Fruit fly (Drosophila melanogaster) whole organism, embryonic: ENCODE data around the gene Teh1.
A peak's percentile ranks its signal among the peaks of the same experiment; 100 is the strongest.

Source experiments
- Adf1 ChIP-seq: fragments of 200-800 bp; sonication (Bioruptor generic); IDR thresholded peaks from 2 replicates; pipeline ENCODE4 v1.3.6; 2022; ENCODE audit warnings: missing biosample characterization, missing genetic modification characterization
- Antp ChIP-seq: fragments of 200-800 bp; sonication (Bioruptor generic); optimal IDR thresholded peaks from 3 replicates; lab custom pipeline; 2016; ENCODE audit warnings: missing biosample characterization, missing genetic modification characterization
- CG10654 ChIP-seq: fragments of 200-800 bp; sonication (Bioruptor generic); optimal IDR thresholded peaks from 2 replicates; lab custom pipeline; 2016; ENCODE audit warnings: missing biosample characterization, missing genetic modification characterization
- CG11247 ChIP-seq: fragments of 200-800 bp; sonication (Bioruptor generic); IDR thresholded peaks from 2 replicates; pipeline ENCODE4 v1.3.6; 2022; ENCODE audit warnings: missing biosample characterization, missing genetic modification characterization
- CG11456 ChIP-seq: fragments of 200-800 bp; sonication (Bioruptor generic); IDR thresholded peaks from 3 replicates; pipeline ENCODE4 v1.3.6; 2022; ENCODE audit warnings: missing biosample characterization, missing genetic modification characterization
- CG12659 ChIP-seq: fragments of 200-800 bp; sonication (Bioruptor generic); optimal IDR thresholded peaks from 3 replicates; lab custom pipeline; 2017; ENCODE audit warnings: mild to moderate bottlenecking, missing biosample characterization, missing genetic modification reagents, missing genetic modification characterization
- CG12769 ChIP-seq: fragments of 200-800 bp; sonication (Bioruptor generic); optimal IDR thresholded peaks from 2 replicates; lab custom pipeline; 2019; ENCODE audit warnings: missing biosample characterization, mild to moderate bottlenecking, missing genetic modification characterization, moderate library complexity
- CG13624 ChIP-seq: fragments of 200-800 bp; sonication (Bioruptor generic); optimal IDR thresholded peaks from 2 replicates; lab custom pipeline; 2016; ENCODE audit warnings: missing biosample characterization, missing genetic modification characterization
- CG14965 ChIP-seq: fragments of 200-800 bp; sonication (Bioruptor generic); optimal IDR thresholded peaks from 2 replicates; lab custom pipeline; 2016; ENCODE audit warnings: missing biosample characterization, missing genetic modification characterization, borderline replicate concordance
- CG16813 ChIP-seq: fragments of 200-800 bp; sonication (Bioruptor generic); IDR thresholded peaks from 3 replicates; pipeline ENCODE4 v1.3.6; 2022; ENCODE audit warnings: missing biosample characterization, missing genetic modification characterization; ENCODE audit not compliant: partially characterized antibody
- CG18764 ChIP-seq: fragments of 200-800 bp; sonication (Bioruptor generic); optimal IDR thresholded peaks from 3 replicates; lab custom pipeline; 2016; ENCODE audit warnings: missing biosample characterization, missing genetic modification characterization
- CG2120 ChIP-seq: fragments of 200-800 bp; sonication (Bioruptor generic); optimal IDR thresholded peaks from 3 replicates; lab custom pipeline; 2016; ENCODE audit warnings: missing biosample characterization, missing genetic modification characterization
- CG2199 ChIP-seq: fragments of 200-800 bp; sonication (Bioruptor generic); IDR thresholded peaks from 3 replicates; pipeline ENCODE4 v1.3.6; 2022; ENCODE audit warnings: missing biosample characterization, missing genetic modification characterization
- CG31365 ChIP-seq: fragments of 200-800 bp; sonication (Bioruptor generic); optimal IDR thresholded peaks from 2 replicates; lab custom pipeline; 2018; ENCODE audit warnings: missing biosample characterization, mild to moderate bottlenecking, missing genetic modification characterization
- CG3163 ChIP-seq: fragments of 200-800 bp; sonication (Bioruptor generic); optimal IDR thresholded peaks from 3 replicates; lab custom pipeline; 2016; ENCODE audit warnings: missing biosample characterization, missing genetic modification characterization
- CG3281 ChIP-seq: fragments of 200-800 bp; sonication (Bioruptor generic); optimal IDR thresholded peaks from 3 replicates; lab custom pipeline; 2017; ENCODE audit warnings: missing biosample characterization, mild to moderate bottlenecking, missing genetic modification characterization
- CG3407 ChIP-seq: fragments of 200-800 bp; sonication (Bioruptor generic); optimal IDR thresholded peaks from 2 replicates; lab custom pipeline; 2018; ENCODE audit warnings: missing biosample characterization, mild to moderate bottlenecking, missing genetic modification characterization
- CG4707 ChIP-seq: fragments of 200-800 bp; sonication (Bioruptor generic); optimal IDR thresholded peaks from 2 replicates; lab custom pipeline; 2018; ENCODE audit warnings: missing biosample characterization, mild to moderate bottlenecking, missing genetic modification characterization, moderate library complexity
- CG7745 ChIP-seq: fragments of 200-800 bp; sonication (Bioruptor generic); optimal IDR thresholded peaks from 2 replicates; lab custom pipeline; 2018; ENCODE audit warnings: missing biosample characterization, mild to moderate bottlenecking, missing genetic modification characterization, moderate library complexity
- CG7987 ChIP-seq: fragments of 200-800 bp; sonication (Bioruptor generic); optimal IDR thresholded peaks from 2 replicates; lab custom pipeline; 2018; ENCODE audit warnings: missing biosample characterization, mild to moderate bottlenecking, missing genetic modification characterization, moderate library complexity
- CG8388 ChIP-seq: fragments of 200-800 bp; sonication (Bioruptor generic); optimal IDR thresholded peaks from 2 replicates; lab custom pipeline; 2019; ENCODE audit warnings: missing biosample characterization, mild to moderate bottlenecking, missing genetic modification characterization, moderate library complexity
- CG8765 ChIP-seq: fragments of 200-800 bp; sonication (Bioruptor generic); IDR thresholded peaks from 2 replicates; pipeline ENCODE4 v1.3.6; 2022; ENCODE audit warnings: missing biosample characterization, missing genetic modification characterization
- CG9817 ChIP-seq: fragments of 200-800 bp; sonication (Bioruptor generic); optimal IDR thresholded peaks from 2 replicates; lab custom pipeline; 2018; ENCODE audit warnings: missing biosample characterization, mild to moderate bottlenecking, missing genetic modification characterization, moderate library complexity
- CG9876 ChIP-seq: fragments of 200-800 bp; sonication (Bioruptor generic); optimal IDR thresholded peaks from 2 replicates; lab custom pipeline; 2016; ENCODE audit warnings: missing biosample characterization, missing genetic modification characterization
- Camta ChIP-seq: fragments of 200-800 bp; sonication (Bioruptor generic); optimal IDR thresholded peaks from 2 replicates; lab custom pipeline; 2016; ENCODE audit warnings: missing biosample characterization, missing genetic modification characterization
- Drgx ChIP-seq: fragments of 200-800 bp; sonication (Bioruptor generic); IDR thresholded peaks from 2 replicates; pipeline ENCODE4 v1.3.6; 2022; ENCODE audit warnings: missing biosample characterization, missing genetic modification characterization
- E2f2 ChIP-seq: fragments of 200-800 bp; sonication (Bioruptor generic); IDR thresholded peaks from 2 replicates; pipeline ENCODE4 v1.3.6; 2022; ENCODE audit warnings: missing biosample characterization, missing genetic modification characterization
- Fer1 ChIP-seq: fragments of 200-800 bp; sonication (Bioruptor generic); optimal IDR thresholded peaks from 2 replicates; lab custom pipeline; 2017; ENCODE audit warnings: missing biosample characterization, mild to moderate bottlenecking, missing genetic modification characterization
- Hr39 ChIP-seq: fragments of >200 bp; optimal IDR thresholded peaks from 2 replicates; lab custom pipeline; 2017
- MTF-1 ChIP-seq: fragments of 200-800 bp; sonication (Bioruptor generic); optimal IDR thresholded peaks from 2 replicates; lab custom pipeline; 2018; ENCODE audit warnings: missing biosample characterization, mild to moderate bottlenecking, missing genetic modification characterization, borderline replicate concordance
- Pdp1 ChIP-seq, 2 experiments: fragments of 200-800 bp; sonication (Bioruptor generic); optimal IDR thresholded peaks; 3 replicates each; lab custom pipeline; 2016; ENCODE audit warnings: missing biosample characterization in 2 of 2, missing genetic modification characterization in 2 of 2, mild to moderate bottlenecking in 1 of 2, moderate library complexity in 1 of 2
- Stat92E ChIP-seq, 3 experiments: fragments of >200 bp in 2 of 3; fragments of 200-800 bp in 1 of 3; sonication (Bioruptor generic) in 1 of 3; optimal IDR thresholded peaks; 2 replicates each; lab custom pipeline; 2017 to 2019; ENCODE audit warnings: missing biosample characterization in 3 of 3, missing genetic modification characterization in 3 of 3, mild to moderate bottlenecking in 1 of 3, moderate library complexity in 1 of 3
- Trl ChIP-seq, 3 experiments: fragments of >200 bp in 2 of 3; fragments of 200-800 bp in 1 of 3; sonication (Bioruptor generic) in 1 of 3; optimal IDR thresholded peaks; 2 replicates in 1 of 3; 3 replicates in 2 of 3; lab custom pipeline; 2016 to 2017; ENCODE audit warnings: missing biosample characterization in 1 of 3, missing genetic modification characterization in 1 of 3
- Vsx1 ChIP-seq: fragments of 200-800 bp; sonication (Bioruptor generic); optimal IDR thresholded peaks from 2 replicates; lab custom pipeline; 2017; ENCODE audit warnings: missing biosample characterization, mild to moderate bottlenecking, missing genetic modification characterization, missing genetic modification reagents
- cas ChIP-seq: fragments of 200-800 bp; sonication (Bioruptor generic); IDR thresholded peaks from 2 replicates; pipeline ENCODE4 v1.3.6; 2022; ENCODE audit warnings: missing biosample characterization, missing genetic modification characterization
- chm ChIP-seq: fragments of 200-800 bp; sonication (Bioruptor generic); IDR thresholded peaks from 2 replicates; pipeline ENCODE4 v1.3.6; 2022; ENCODE audit warnings: missing biosample characterization, missing genetic modification characterization
- disco-r ChIP-seq: fragments of 200-800 bp; sonication (Bioruptor generic); optimal IDR thresholded peaks from 2 replicates; lab custom pipeline; 2016; ENCODE audit warnings: missing biosample characterization, missing genetic modification characterization
- emc ChIP-seq: fragments of 200-800 bp; sonication (Bioruptor generic); optimal IDR thresholded peaks from 2 replicates; lab custom pipeline; 2016; ENCODE audit warnings: missing biosample characterization, missing genetic modification characterization
- exex ChIP-seq: fragments of 200-800 bp; sonication (Bioruptor generic); optimal IDR thresholded peaks from 4 replicates; lab custom pipeline; 2018; ENCODE audit warnings: missing biosample characterization, mild to moderate bottlenecking, missing genetic modification characterization, moderate library complexity
- fd96Cb ChIP-seq: fragments of 200-800 bp; sonication (Bioruptor generic); optimal IDR thresholded peaks from 2 replicates; lab custom pipeline; 2018; ENCODE audit warnings: missing biosample characterization, mild to moderate bottlenecking, missing genetic modification characterization, moderate library complexity
- ftz-f1 ChIP-seq: fragments of 200-800 bp; sonication (Bioruptor generic); optimal IDR thresholded peaks from 2 replicates; lab custom pipeline; 2016; ENCODE audit warnings: missing biosample characterization, missing genetic modification characterization
- gce ChIP-seq: fragments of 200-800 bp; sonication (Bioruptor generic); IDR thresholded peaks from 3 replicates; pipeline ENCODE4 v1.3.6; 2022; ENCODE audit warnings: missing biosample characterization, missing genetic modification characterization
- gt ChIP-seq: fragments of 200-800 bp; sonication (Bioruptor generic); IDR thresholded peaks from 2 replicates; pipeline ENCODE4 v1.3.6; 2022; ENCODE audit warnings: missing biosample characterization, missing genetic modification characterization
- hbn ChIP-seq: fragments of 200-800 bp; sonication (Bioruptor generic); IDR thresholded peaks from 2 replicates; pipeline ENCODE4 v1.3.6; 2022; ENCODE audit warnings: missing biosample characterization, missing genetic modification characterization; ENCODE audit not compliant: partially characterized antibody
- her ChIP-seq: fragments of 200-800 bp; sonication (Bioruptor generic); optimal IDR thresholded peaks from 2 replicates; lab custom pipeline; 2016; ENCODE audit warnings: missing biosample characterization, missing genetic modification characterization
- run ChIP-seq: fragments of 200-800 bp; sonication (Bioruptor generic); optimal IDR thresholded peaks from 3 replicates; lab custom pipeline; 2018; ENCODE audit warnings: missing biosample characterization, mild to moderate bottlenecking, missing genetic modification characterization
- salm ChIP-seq: fragments of 200-800 bp; sonication (Bioruptor generic); optimal IDR thresholded peaks from 2 replicates; lab custom pipeline; 2018; ENCODE audit warnings: missing biosample characterization, mild to moderate bottlenecking, missing genetic modification characterization
- sens-2 ChIP-seq: fragments of 200-800 bp; sonication (Bioruptor generic); IDR thresholded peaks from 2 replicates; pipeline ENCODE4 v1.3.6; 2022; ENCODE audit warnings: missing biosample characterization, missing genetic modification characterization
- seq ChIP-seq: fragments of 200-800 bp; sonication (Bioruptor generic); IDR thresholded peaks from 2 replicates; pipeline ENCODE4 v1.3.6; 2022; ENCODE audit warnings: missing biosample characterization, missing genetic modification characterization
- toy ChIP-seq: fragments of 200-800 bp; sonication (Bioruptor generic); IDR thresholded peaks from 2 replicates; pipeline ENCODE4 v1.3.6; 2022; ENCODE audit warnings: missing biosample characterization, missing genetic modification characterization
- usp ChIP-seq: fragments of >200 bp; optimal IDR thresholded peaks from 2 replicates; lab custom pipeline; 2017; ENCODE audit warnings: missing biosample characterization, missing genetic modification characterization

Teh1 gene

dm6 chr3R:9891527-9891926 lies 23.6 kb upstream of the Teh1 start (continued):
- TF ChIP-seq E2f2 (GFP tag; lab: Robert Waterston, UW) = peak; percentile 10; the same call in 1 of the 2 replicates
- no peak for TF ChIP-seq CG3407 (GFP tag; lab: Kevin White, UChicago)
- peak; percentile 56 for TF ChIP-seq CG12769 (tag; lab: Kevin White, UChicago)
- TF ChIP-seq sens-2 (GFP tag; lab: Robert Waterston, UW) = no peak
- no peak for TF ChIP-seq seq (GFP tag; lab: Robert Waterston, UW)
- TF ChIP-seq chm = 0 out of 2 replicates have a peak, but pooled peaks have one; percentile 25
- no peak for TF ChIP-seq CG16813
- TF ChIP-seq CG13624 (GFP tag; lab: Kevin White, UChicago) = no peak
- TF ChIP-seq CG3281 = peak; percentile 8
- peak in 1 of 2 experiments; percentile 24 for TF ChIP-seq Pdp1 (GFP tag; optimal IDR thresholded peaks at IDR 0.05; lab: Kevin White, UChicago)
- TF ChIP-seq Antp (GFP tag; lab: Kevin White, UChicago) = no peak
- no peak for TF ChIP-seq CG9817
- no peak for TF ChIP-seq CG14965
- TF ChIP-seq Vsx1 (GFP tag; lab: Kevin White, UChicago) = peak; percentile 47
- TF ChIP-seq Fer1 (GFP tag; lab: Kevin White, UChicago) = peak; percentile 44
- TF ChIP-seq CG8765 = no peak
- peak; percentile 7 for TF ChIP-seq exex (tag; lab: Kevin White, UChicago)
- no peak for TF ChIP-seq disco-r (GFP tag; lab: Kevin White, UChicago)
- TF ChIP-seq fd96Cb (tag; lab: Kevin White, UChicago) = no peak
- no peak for TF ChIP-seq her (GFP tag; lab: Kevin White, UChicago)
- peak; percentile 54; the same call in 1 of the 3 replicates for TF ChIP-seq CG2199 (GFP tag; lab: Robert Waterston, UW)
- TF ChIP-seq CG12659 (GFP tag; lab: Kevin White, UChicago) = no peak
- peak; percentile 23 for TF ChIP-seq CG8388 (GFP tag; lab: Kevin White, UChicago)
- no peak for TF ChIP-seq Drgx (GFP tag; lab: Robert Waterston, UW)
- TF ChIP-seq CG11247 = no peak
- TF ChIP-seq MTF-1 = peak; percentile 26
- no peak for TF ChIP-seq CG4707 (GFP tag; lab: Kevin White, UChicago)
- TF ChIP-seq gt (GFP tag; lab: Robert Waterston, UW) = no peak
- TF ChIP-seq CG7745 (tag; lab: Kevin White, UChicago) = no peak
- no peak for TF ChIP-seq CG10654 (GFP tag; lab: Kevin White, UChicago)
- no peak for TF ChIP-seq Stat92E (GFP tag; optimal IDR thresholded peaks at IDR 0.05; lab: Kevin White, UChicago)
- TF ChIP-seq CG3163 (GFP tag; lab: Kevin White, UChicago) = no peak
- no peak for TF ChIP-seq usp
- no peak for TF ChIP-seq CG9876 (GFP tag; lab: Kevin White, UChicago)
- no peak for TF ChIP-seq salm (tag; lab: Kevin White, UChicago)
- peak; percentile 58 for TF ChIP-seq run (tag; lab: Kevin White, UChicago)
- no peak for TF ChIP-seq CG18764 (GFP tag; lab: Kevin White, UChicago)
- TF ChIP-seq Trl (optimal IDR thresholded peaks at IDR 0.05; lab: Kevin White, UChicago) = no peak
- TF ChIP-seq Trl (GFP tag; optimal IDR thresholded peaks at IDR 0.05; lab: Kevin White, UChicago) = no peak
- TF ChIP-seq Camta (GFP tag; lab: Kevin White, UChicago) = no peak
- TF ChIP-seq toy (GFP tag; lab: Robert Waterston, UW) = 0 out of 2 replicates have a peak, but pooled peaks have one; percentile 12
- peak; percentile 55 for TF ChIP-seq Adf1 (GFP tag; lab: Robert Waterston, UW)
- no peak for TF ChIP-seq cas
- 0 out of 3 replicates have a peak, but pooled peaks have one; percentile 12 for TF ChIP-seq CG11456 (GFP tag; lab: Robert Waterston, UW)
- no peak for TF ChIP-seq Hr39
- TF ChIP-seq hbn = no peak
- TF ChIP-seq ftz-f1 = peak; percentile 50
- TF ChIP-seq emc (GFP tag; lab: Kevin White, UChicago) = no peak
- no peak for TF ChIP-seq gce (GFP tag; lab: Robert Waterston, UW)
- TF ChIP-seq CG31365 (tag; lab: Kevin White, UChicago) = no peak
- peak; percentile 5 for TF ChIP-seq CG2120 (GFP tag; lab: Kevin White, UChicago)
- TF ChIP-seq CG7987 (GFP tag; lab: Kevin White, UChicago) = peak; percentile 58
